Fruit fly (Drosophila melanogaster) ovary, adult (tissue): ENCODE results near the gene raptor.

Experiments
- CG17801 ChIP-seq: fragments of 200-800 bp; optimal IDR thresholded peaks from 2 replicates; lab custom pipeline; 2019; ENCODE audit warnings: missing biosample characterization, mild to moderate bottlenecking, missing genetic modification characterization, moderate library complexity; ENCODE audit not compliant: partially characterized antibody

The raptor gene

dm6 chrX:6067281-6068008 is 22.6 kb downstream of the raptor start, which contains the start of gene CG5928:
Gene CG5928, plus strand, starts transcription at chrX:6067958.
- TF ChIP-seq CG17801 = no peak

DNA sequence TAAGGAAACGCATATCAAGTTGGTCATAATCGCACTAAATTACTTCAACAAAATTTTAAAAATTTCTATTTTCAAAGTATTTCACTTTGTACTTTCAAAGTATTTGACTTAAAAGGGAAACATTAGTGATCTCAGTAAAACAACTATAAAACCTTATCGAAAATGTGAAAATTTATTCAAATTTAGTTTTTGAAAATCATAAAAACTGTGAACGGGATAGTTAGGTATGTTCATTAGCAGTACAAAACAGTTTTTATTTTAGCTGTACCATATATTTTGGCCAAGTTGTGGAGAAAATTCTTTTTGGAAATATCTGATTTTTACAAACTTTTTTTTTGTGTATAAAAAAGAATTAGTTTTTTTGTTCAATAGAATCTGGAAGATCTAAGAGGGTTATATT is 23.7 kb downstream of the raptor start, which contains the start of gene CG43115:
CG43115 (minus strand) TSS at position 101 of the 400 bp plus-strand sequence.
- TF ChIP-seq CG17801 = no peak

- no peak for TF ChIP-seq CG17801
Observed at dm6 chrX:6064508-6064907, 25.5 kb downstream of the raptor start.

dm6 chrX:6062160-6062559 is 27.8 kb downstream of the raptor start:
- no peak for TF ChIP-seq CG17801

dm6 chrX:6059135-6059824 is 30.7 kb downstream of the raptor start:
- TF ChIP-seq CG17801 = no peak

dm6 chrX:6054031-6054430 is 36.0 kb downstream of the raptor start:
- no peak for TF ChIP-seq CG17801

DNA sequence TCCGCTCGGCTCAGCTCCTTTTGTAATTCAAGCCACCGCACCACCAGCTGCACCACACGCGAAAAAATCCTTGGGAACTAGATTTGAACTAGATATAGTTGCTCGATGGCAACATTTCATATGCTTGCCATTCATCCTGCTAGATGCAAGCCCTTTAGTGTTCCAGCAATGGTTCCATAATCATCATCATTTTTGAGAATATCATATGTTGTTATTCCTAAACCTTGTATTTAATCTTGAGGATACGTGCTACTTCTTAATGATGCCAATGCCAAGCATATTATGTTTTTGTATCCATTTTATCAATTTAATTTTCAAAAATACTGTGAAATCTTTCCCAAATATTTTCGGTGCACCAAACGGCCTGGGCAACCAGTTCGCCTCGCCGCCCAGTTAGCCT is 37.1 kb downstream of the raptor start:
- no peak for TF ChIP-seq CG17801

- TF ChIP-seq CG17801 = peak; percentile 35
Observed at dm6 chrX:6050935-6051656, 38.9 kb downstream of the raptor start.

DNA sequence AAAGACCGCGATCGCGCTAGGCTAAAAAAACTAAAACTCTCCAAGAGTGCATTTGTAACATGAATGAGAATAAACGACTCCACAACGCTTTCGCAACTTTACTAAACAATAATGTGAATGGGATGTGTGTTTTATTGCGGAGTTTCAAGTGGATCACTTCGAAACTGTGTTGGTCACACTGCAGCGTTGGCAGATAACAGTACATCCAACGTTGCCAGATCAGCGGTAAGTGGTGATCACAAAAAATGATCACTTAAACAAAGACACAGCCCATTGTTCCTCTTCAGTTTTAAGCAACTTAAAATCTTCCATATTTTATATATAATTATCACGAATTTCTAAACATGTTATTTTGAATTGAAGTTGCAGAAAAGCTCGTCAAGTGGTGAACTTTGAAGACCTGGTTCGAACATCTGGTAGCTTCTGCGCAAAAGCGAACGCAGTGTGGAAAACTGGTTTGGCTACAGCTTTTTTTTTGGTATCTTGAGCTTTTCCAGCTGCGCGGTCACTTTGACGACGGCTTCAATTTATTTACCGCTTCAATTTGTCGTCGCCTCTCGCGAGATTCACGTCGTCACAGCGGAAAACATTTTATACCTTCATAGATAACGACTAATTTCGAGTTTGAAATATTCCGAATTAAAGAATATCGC is 39.6 kb downstream of the raptor start, which contains the start of gene CG5921:
CG5921 (plus strand) TSS at position 547 of the 653 bp plus-strand sequence.
- no peak for TF ChIP-seq CG17801

dm6 chrX:6039431-6040016 is 50.5 kb downstream of the raptor start, which contains the start of gene CG5937:
Gene CG5937, plus strand, starts transcription at chrX:6040005.
- TF ChIP-seq CG17801 = no peak

- TF ChIP-seq CG17801 = peak; percentile 24
Observed at dm6 chrX:6037180-6037946, 52.6 kb downstream of the raptor start, which contains the start of the genes rux and MCTS1. Gene rux, minus strand, starts transcription at chrX:6037800. Gene MCTS1, plus strand, starts transcription at chrX:6037892.

dm6 chrX:6035359-6035758 is 54.6 kb downstream of the raptor start:
- no peak for TF ChIP-seq CG17801

dm6 chrX:6034741-6035140 is 55.3 kb downstream of the raptor start:
- TF ChIP-seq CG17801 = no peak

dm6 chrX:6032826-6033225 is 57.2 kb downstream of the raptor start:
- no peak for TF ChIP-seq CG17801
